Worm (Caenorhabditis elegans) whole organism, late embryonic: Measurements from ENCODE around the gene F17C8.6.

Experiments used
- ahr-1 ChIP-seq: sonication (generic microtip); optimal IDR thresholded peaks from 2 replicates; lab custom pipeline; 2016; ENCODE audit warnings: missing genetic modification characterization, missing compliant biosample characterization
- nfya-1 ChIP-seq: sonication (generic microtip); optimal IDR thresholded peaks from 2 replicates; lab custom pipeline; 2017; ENCODE audit warnings: missing genetic modification characterization, mild to moderate bottlenecking, missing compliant biosample characterization, antibody characterized with exemption, moderate library complexity
- pha-4 ChIP-seq: fragments of 150-350 bp; optimal IDR thresholded peaks from 2 replicates; lab custom pipeline; 2018; ENCODE audit warnings: missing biosample characterization, missing genetic modification reagents, missing genetic modification characterization
- ttx-3 ChIP-seq: sonication (generic microtip); optimal IDR thresholded peaks from 2 replicates; lab custom pipeline; 2016; ENCODE audit warnings: missing genetic modification reagents, missing genetic modification characterization, missing compliant biosample characterization
- unc-86 ChIP-seq: sonication (generic microtip); optimal IDR thresholded peaks from 2 replicates; lab custom pipeline; 2016; ENCODE audit warnings: missing genetic modification characterization, missing compliant biosample characterization

- TF ChIP-seq ttx-3 (tag; lab: Kevin White, UChicago), result no peak
- no peak for TF ChIP-seq unc-86 (tag; lab: Kevin White, UChicago)
- TF ChIP-seq ahr-1, result no peak
- TF ChIP-seq pha-4, result no peak
- no peak for TF ChIP-seq nfya-1
Observed at ce11 chrIII:4699922-4700321, 45.9 kb downstream of the F17C8.6 start, which contains the start of gene sel-13.
